Comparison of ENCODE assay signal across 2 fruit fly cellular contexts in the genomic region with DNA sequence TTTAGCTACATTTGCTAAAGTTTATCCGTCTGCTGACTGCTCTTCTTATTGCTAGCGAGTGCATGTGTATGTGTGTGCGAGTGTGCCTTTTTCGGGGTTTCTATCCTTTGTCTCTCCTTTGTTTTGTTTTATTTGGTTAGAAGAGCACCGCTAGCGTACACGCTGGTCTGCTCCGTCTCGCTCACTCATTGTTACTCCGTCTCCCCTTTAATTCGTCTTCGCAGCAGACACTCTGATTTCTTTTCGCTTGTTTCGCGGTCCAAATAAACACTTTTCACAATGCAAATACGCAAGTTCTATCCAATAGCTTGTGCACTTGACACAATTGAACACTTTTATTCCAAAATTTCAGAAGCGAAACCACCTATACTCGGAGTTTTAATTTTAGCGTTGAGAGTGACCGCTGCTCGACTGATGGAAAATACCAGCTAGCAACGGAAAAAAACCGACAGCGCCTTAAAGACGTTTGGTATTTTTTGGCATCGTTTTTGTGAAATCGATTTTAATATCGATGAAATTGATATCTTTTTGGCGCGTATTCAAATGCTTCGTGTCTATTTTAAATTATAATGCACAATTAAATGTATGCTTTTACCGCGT.
TF ChIP-seq lines count a peak whose summit lies in the region.

A gene (minus strand): TSS at position 423 of the 600 bp plus-strand sequence.

TF ChIP-seq in whole organism, embryonic, 481 proteins besides CTCF, POLR2A, EP300 and RAD21 (continued from another document and continues in another):
- TF ChIP-seq CG11504 (tag; optimal IDR thresholded peaks at IDR 0.05; lab: Kevin White, UChicago) = no peak
- TF ChIP-seq CG12071 (GFP tag; optimal IDR thresholded peaks at IDR 0.05; lab: Kevin White, UChicago) = no peak
- TF ChIP-seq HHEX (GFP tag; optimal IDR thresholded peaks at IDR 0.05; lab: Kevin White, UChicago) = no peak
- no peak for TF ChIP-seq MTF-1 (GFP tag; optimal IDR thresholded peaks at IDR 0.05; lab: Kevin White, UChicago; ENCODE audit: borderline replicate concordance)
- no peak for TF ChIP-seq lov (optimal IDR thresholded peaks at IDR 0.05; lab: Kevin White, UChicago)
- TF ChIP-seq lov (GFP tag; IDR thresholded peaks at IDR 0.05; lab: Robert Waterston, UW) = no peak
- TF ChIP-seq CG12942 (GFP tag; optimal IDR thresholded peaks at IDR 0.05; lab: Kevin White, UChicago) = no peak
- TF ChIP-seq CG15601 (tag; optimal IDR thresholded peaks at IDR 0.05; lab: Kevin White, UChicago) = peak; percentile 45
- peak; percentile 90 for TF ChIP-seq nom (GFP tag; optimal IDR thresholded peaks at IDR 0.05; lab: Kevin White, UChicago)
- TF ChIP-seq CG12744 (GFP tag; optimal IDR thresholded peaks at IDR 0.05; lab: Kevin White, UChicago) = no peak
- peak; percentile 76 for TF ChIP-seq Drgx (GFP tag; IDR thresholded peaks at IDR 0.05; lab: Robert Waterston, UW)
- peak; percentile 100 for TF ChIP-seq CG4617 (GFP tag; optimal IDR thresholded peaks at IDR 0.05; lab: Kevin White, UChicago; ENCODE audit: borderline replicate concordance)
- TF ChIP-seq CG14965 (GFP tag; optimal IDR thresholded peaks at IDR 0.05; lab: Kevin White, UChicago; ENCODE audit: borderline replicate concordance) = no peak
- TF ChIP-seq ato (GFP tag; IDR thresholded peaks at IDR 0.05; lab: Robert Waterston, UW; ENCODE audit: partially characterized antibody) = 0 out of 2 replicates have a peak, but pooled peaks have one; percentile 6
- TF ChIP-seq trem (tag; optimal IDR thresholded peaks at IDR 0.05; lab: Kevin White, UChicago) = peak; percentile 34
- peak in 1 of 3 experiments; percentile 83 for TF ChIP-seq Stat92E (GFP tag; optimal IDR thresholded peaks at IDR 0.05; lab: Kevin White, UChicago)
- TF ChIP-seq Elba2 (GFP tag; optimal IDR thresholded peaks at IDR 0.05; lab: Kevin White, UChicago) = peak; percentile 55
- TF ChIP-seq nmo (GFP tag; optimal IDR thresholded peaks at IDR 0.05; lab: Kevin White, UChicago) = peak; percentile 52
- TF ChIP-seq rib (GFP tag; IDR thresholded peaks at IDR 0.05; lab: Robert Waterston, UW) = no peak
- TF ChIP-seq h (optimal IDR thresholded peaks at IDR 0.05; lab: Kevin White, UChicago) = no peak
- TF ChIP-seq mirr (GFP tag; optimal IDR thresholded peaks at IDR 0.05; lab: Kevin White, UChicago) = no peak
- TF ChIP-seq Dref (GFP tag; IDR thresholded peaks at IDR 0.05; lab: Robert Waterston, UW) = peak; percentile 83
- TF ChIP-seq CG17829 (tag; optimal IDR thresholded peaks at IDR 0.05; lab: Kevin White, UChicago) = peak; percentile 11
- peak; percentile 94 for TF ChIP-seq Dp (GFP tag; optimal IDR thresholded peaks at IDR 0.05; lab: Kevin White, UChicago)
- peak; percentile 18; the same call in 1 of the 3 replicates for TF ChIP-seq CG16813 (GFP tag; IDR thresholded peaks at IDR 0.05; lab: Robert Waterston, UW; ENCODE audit: partially characterized antibody)
- no peak for TF ChIP-seq br (optimal IDR thresholded peaks at IDR 0.05; lab: Kevin White, UChicago)
- TF ChIP-seq CG9797 (GFP tag; optimal IDR thresholded peaks at IDR 0.05; lab: Kevin White, UChicago) = peak; percentile 89
- peak; percentile 80 for TF ChIP-seq Med (GFP tag; lab: Kevin White, UChicago)
- TF ChIP-seq Ssrp (tag; optimal IDR thresholded peaks at IDR 0.05; lab: Kevin White, UChicago) = no peak
- TF ChIP-seq danr (GFP tag; IDR thresholded peaks at IDR 0.05; lab: Robert Waterston, UW) = no peak
- peak; percentile 36; the same call in 1 of the 2 replicates for TF ChIP-seq amos (GFP tag; IDR thresholded peaks at IDR 0.05; lab: Robert Waterston, UW; ENCODE audit: partially characterized antibody)
- TF ChIP-seq Hmr (GFP tag; optimal IDR thresholded peaks at IDR 0.05; lab: Kevin White, UChicago) = peak; percentile 51
- peak; percentile 12 for TF ChIP-seq CG12391 (tag; optimal IDR thresholded peaks at IDR 0.05; lab: Kevin White, UChicago)
- no peak for TF ChIP-seq gce (GFP tag; IDR thresholded peaks at IDR 0.05; lab: Robert Waterston, UW)
- TF ChIP-seq Sox102F (GFP tag; optimal IDR thresholded peaks at IDR 0.05; lab: Kevin White, UChicago) = no peak
- TF ChIP-seq Dip3 (GFP tag; optimal IDR thresholded peaks at IDR 0.05; lab: Kevin White, UChicago) = no peak
- peak; percentile 67 for TF ChIP-seq CG2116 (GFP tag; optimal IDR thresholded peaks at IDR 0.05; lab: Kevin White, UChicago)
- peak; percentile 65 for TF ChIP-seq unc-4 (GFP tag; IDR thresholded peaks at IDR 0.05; lab: Robert Waterston, UW; ENCODE audit: partially characterized antibody)
- TF ChIP-seq CG12659 (GFP tag; optimal IDR thresholded peaks at IDR 0.05; lab: Kevin White, UChicago) = peak; percentile 69
- peak; percentile 60 for TF ChIP-seq Sry-δ (GFP tag; optimal IDR thresholded peaks at IDR 0.05; lab: Kevin White, UChicago)
- TF ChIP-seq CG8765 (GFP tag; IDR thresholded peaks at IDR 0.05; lab: Robert Waterston, UW) = no peak
- TF ChIP-seq unpg (GFP tag; optimal IDR thresholded peaks at IDR 0.05; lab: Kevin White, UChicago) = no peak
- no peak for TF ChIP-seq gsb (GFP tag; IDR thresholded peaks at IDR 0.05; lab: Robert Waterston, UW)
- TF ChIP-seq knrl (GFP tag; IDR thresholded peaks at IDR 0.05; lab: Robert Waterston, UW; ENCODE audit: partially characterized antibody) = peak; percentile 22; the same call in 1 of the 3 replicates
- peak; percentile 66 for TF ChIP-seq kah (GFP tag; optimal IDR thresholded peaks at IDR 0.05; lab: Kevin White, UChicago)
- 0 out of 3 replicates have a peak, but pooled peaks have one; percentile 24 for TF ChIP-seq vnd (GFP tag; IDR thresholded peaks at IDR 0.05; lab: Robert Waterston, UW; ENCODE audit: partially characterized antibody)
- TF ChIP-seq CG15269 (tag; optimal IDR thresholded peaks at IDR 0.05; lab: Kevin White, UChicago) = no peak
- TF ChIP-seq pfk (GFP tag; optimal IDR thresholded peaks at IDR 0.05; lab: Kevin White, UChicago) = no peak
- no peak for TF ChIP-seq Neu2 (GFP tag; optimal IDR thresholded peaks at IDR 0.05; lab: Kevin White, UChicago; ENCODE audit: borderline replicate concordance)
- peak; percentile 23 for TF ChIP-seq wek (GFP tag; optimal IDR thresholded peaks at IDR 0.05; lab: Kevin White, UChicago)
- no peak for TF ChIP-seq bowl (GFP tag; IDR thresholded peaks at IDR 0.05; lab: Robert Waterston, UW)
- TF ChIP-seq Nf-YB (GFP tag; optimal IDR thresholded peaks at IDR 0.05; lab: Kevin White, UChicago) = peak; percentile 72
- TF ChIP-seq CG13624 (GFP tag; optimal IDR thresholded peaks at IDR 0.05; lab: Kevin White, UChicago) = peak; percentile 25
- TF ChIP-seq Max (GFP tag; optimal IDR thresholded peaks at IDR 0.05; lab: Kevin White, UChicago) = peak; percentile 29
- peak; percentile 36 for TF ChIP-seq CG14710 (tag; optimal IDR thresholded peaks at IDR 0.05; lab: Kevin White, UChicago)
- peak; percentile 11 for TF ChIP-seq CG3163 (GFP tag; optimal IDR thresholded peaks at IDR 0.05; lab: Kevin White, UChicago)
- no peak for TF ChIP-seq onecut (GFP tag; IDR thresholded peaks at IDR 0.05; lab: Robert Waterston, UW)
- no peak for TF ChIP-seq TFAM (GFP tag; optimal IDR thresholded peaks at IDR 0.05; lab: Kevin White, UChicago)
- no peak for TF ChIP-seq CG4854 (GFP tag; optimal IDR thresholded peaks at IDR 0.05; lab: Kevin White, UChicago)
- TF ChIP-seq Hsf (GFP tag; optimal IDR thresholded peaks at IDR 0.05; lab: Kevin White, UChicago) = no peak

TF ChIP-seq in whole organism, prepupa, 60 proteins besides CTCF, POLR2A, EP300 and RAD21 (continued from another document):
- TF ChIP-seq salr (GFP tag; optimal IDR thresholded peaks at IDR 0.05; lab: Kevin White, UChicago) = peak in 1 of 2 experiments; percentile 19
- TF ChIP-seq CG8632 (GFP tag; optimal IDR thresholded peaks at IDR 0.05; lab: Kevin White, UChicago) = no peak
- TF ChIP-seq Eip75B (GFP tag; optimal IDR thresholded peaks at IDR 0.05; lab: Kevin White, UChicago) = no peak
- peak; percentile 98 for TF ChIP-seq Sox14 (GFP tag; optimal IDR thresholded peaks at IDR 0.05; lab: Kevin White, UChicago)
- peak; percentile 61 for TF ChIP-seq fd85E (GFP tag; optimal IDR thresholded peaks at IDR 0.05; lab: Kevin White, UChicago)
- peak; percentile 98 for TF ChIP-seq CG6163 (GFP tag; IDR thresholded peaks at IDR 0.05; lab: Robert Waterston, UW)
- TF ChIP-seq vri (GFP tag; optimal IDR thresholded peaks at IDR 0.05; lab: Kevin White, UChicago) = no peak
- TF ChIP-seq dsx (GFP tag; optimal IDR thresholded peaks at IDR 0.05; lab: Kevin White, UChicago; ENCODE audit: poor library complexity, severe bottlenecking) = no peak
- no peak for TF ChIP-seq CG4318 (GFP tag; optimal IDR thresholded peaks at IDR 0.05; lab: Kevin White, UChicago)
- no peak for TF ChIP-seq CG6276 (GFP tag; optimal IDR thresholded peaks at IDR 0.05; lab: Kevin White, UChicago)
